Worm (Caenorhabditis elegans): ENCODE measurements around the gene R160.3.

ce11 chrX:4402854-4403253, 36.7 kb upstream of the R160.3 start, which contains the start of gene D1079.1:
- TF ChIP-seq cog-1 (tag; optimal IDR thresholded peaks at IDR 0.05) (no peak), ztf-29 (GFP tag; IDR thresholded peaks at IDR 0.05) (no peak), flt-1 (GFP tag; IDR thresholded peaks at IDR 0.05) (no peak), ztf-23 (GFP tag; IDR thresholded peaks at IDR 0.05) (no peak), med-1 (GFP tag; optimal IDR thresholded peaks at IDR 0.05; ENCODE audit: insufficient read depth) (no peak), T22C8.4 (GFP tag; IDR thresholded peaks at IDR 0.05) (no peak)

All from whole organism, midembryonic.